Fruit fly (Drosophila melanogaster) whole organism, wandering third instar larva: ENCODE data around the gene a5.

Source experiments
- Dfd ChIP-seq: fragments of >200 bp; optimal IDR thresholded peaks from 2 replicates; lab custom pipeline; 2017; ENCODE audit warnings: missing biosample characterization, missing genetic modification characterization
- Hnf4 ChIP-seq: fragments of 200-800 bp; sonication (Bioruptor generic); optimal IDR thresholded peaks from 2 replicates; lab custom pipeline; 2016; ENCODE audit warnings: missing biosample characterization, mild to moderate bottlenecking, missing genetic modification characterization
- Hr78 ChIP-seq: fragments of >200 bp; optimal IDR thresholded peaks from 2 replicates; lab custom pipeline; 2017; ENCODE audit warnings: missing biosample characterization, missing genetic modification characterization
- Hr83 ChIP-seq: fragments of 200-300 bp; sonication (Bioruptor generic); optimal IDR thresholded peaks from 2 replicates; lab custom pipeline; 2016; ENCODE audit warnings: missing biosample characterization, mild to moderate bottlenecking, missing genetic modification characterization, moderate library complexity; ENCODE audit not compliant: poor library complexity, severe bottlenecking
- Jra ChIP-seq: sonication (Bioruptor generic); optimal IDR thresholded peaks from 2 replicates; lab custom pipeline; 2016; ENCODE audit warnings: missing biosample characterization, missing genetic modification characterization
- OdsH ChIP-seq: fragments of 200-800 bp; sonication (Bioruptor generic); optimal IDR thresholded peaks from 2 replicates; lab custom pipeline; 2016; ENCODE audit warnings: missing biosample characterization, mild to moderate bottlenecking, missing genetic modification characterization
- Rel ChIP-seq, 2 experiments: fragments of 200-800 bp; sonication (Bioruptor generic) in 1 of 2; optimal IDR thresholded peaks; 2 replicates in 1 of 2; 3 replicates in 1 of 2; lab custom pipeline; 2016 to 2019; ENCODE audit warnings: mild to moderate bottlenecking in 2 of 2, missing biosample characterization in 2 of 2, missing genetic modification characterization in 2 of 2, moderate library complexity in 1 of 2
- Vsx2 ChIP-seq: fragments of 200-300, 225-300 bp; sonication (Bioruptor generic); optimal IDR thresholded peaks from 2 replicates; lab custom pipeline; 2018; ENCODE audit warnings: missing biosample characterization, missing genetic modification characterization; ENCODE audit not compliant: partially characterized antibody
- br ChIP-seq: fragments of 200-800 bp; sonication (Bioruptor generic); optimal IDR thresholded peaks from 2 replicates; lab custom pipeline; 2016; ENCODE audit warnings: missing biosample characterization, missing genetic modification characterization
- dl ChIP-seq, 2 experiments: fragments of 175-275, 200-275 bp in 1 of 2; fragments of 200-275 bp in 1 of 2; sonication (Bioruptor generic); optimal IDR thresholded peaks; lab custom pipeline; 2018; ENCODE audit warnings: mild to moderate bottlenecking in 2 of 2, missing biosample characterization in 2 of 2, missing genetic modification characterization in 2 of 2, moderate library complexity in 2 of 2; ENCODE audit not compliant: partially characterized antibody in 2 of 2, insufficient read depth in 1 of 2
- dmrt93B ChIP-seq: fragments of 200-800 bp; sonication (Bioruptor generic); optimal IDR thresholded peaks from 2 replicates; lab custom pipeline; 2018; ENCODE audit warnings: missing biosample characterization, mild to moderate bottlenecking, missing genetic modification characterization
- foxo ChIP-seq, 2 experiments: fragments of 200-800 bp; sonication (Bioruptor generic); optimal IDR thresholded peaks; 2 replicates in 1 of 2; 3 replicates in 1 of 2; lab custom pipeline; 2016 to 2017; ENCODE audit warnings: missing biosample characterization in 2 of 2, missing genetic modification characterization in 2 of 2
- fru ChIP-seq: fragments of 200-800 bp; sonication (Bioruptor generic); optimal IDR thresholded peaks from 3 replicates; lab custom pipeline; 2016; ENCODE audit warnings: missing biosample characterization, mild to moderate bottlenecking, missing genetic modification characterization
- jim ChIP-seq: fragments of 175-275, 200-325 bp; sonication (Bioruptor generic); optimal IDR thresholded peaks from 2 replicates; lab custom pipeline; 2016; ENCODE audit warnings: missing biosample characterization, mild to moderate bottlenecking, missing genetic modification characterization
- pan ChIP-seq: fragments of >200 bp; optimal IDR thresholded peaks from 2 replicates; lab custom pipeline; 2017
- psq ChIP-seq: fragments of 200-800 bp; sonication (Bioruptor generic); optimal IDR thresholded peaks from 3 replicates; lab custom pipeline; 2017; ENCODE audit warnings: missing biosample characterization, mild to moderate bottlenecking, missing genetic modification characterization, moderate library complexity
- rgr ChIP-seq: fragments of 200-800 bp; sonication (Bioruptor generic); optimal IDR thresholded peaks from 3 replicates; lab custom pipeline; 2016; ENCODE audit warnings: missing biosample characterization, mild to moderate bottlenecking, missing genetic modification characterization
- sage ChIP-seq: fragments of 200-800 bp; sonication (Bioruptor generic); optimal IDR thresholded peaks from 2 replicates; lab custom pipeline; 2016; ENCODE audit warnings: missing biosample characterization, mild to moderate bottlenecking, missing genetic modification characterization
- woc ChIP-seq: sonication (Bioruptor generic); optimal IDR thresholded peaks from 2 replicates; lab custom pipeline; 2016; ENCODE audit warnings: missing biosample characterization, mild to moderate bottlenecking, missing genetic modification characterization

The a5 gene

DNA sequence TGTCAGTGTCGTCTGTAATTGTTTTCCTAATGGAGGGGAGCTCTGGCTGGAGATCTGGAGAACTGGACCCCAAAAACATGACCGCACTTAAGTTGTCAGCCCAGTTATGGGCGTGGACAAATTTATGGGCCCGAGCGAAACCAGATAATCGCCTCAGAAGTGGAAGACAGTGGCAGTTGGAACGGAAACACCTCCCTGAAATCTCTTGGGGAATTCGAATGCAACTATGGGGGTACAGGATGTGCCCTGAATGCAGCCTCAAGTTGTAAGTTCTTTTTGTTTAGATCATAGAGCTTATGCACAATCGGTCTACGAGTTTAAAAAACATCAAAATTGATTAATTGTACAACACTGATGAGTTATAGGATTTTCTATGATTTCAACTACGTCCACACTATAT, 38.7 kb downstream of the a5 start, which contains the start of gene CG14346:
CG14346 (plus strand) TSS at position 301 of the 400 bp plus-strand sequence.
- TF ChIP-seq psq (GFP tag; lab: Kevin White, UChicago) (no peak), sage (GFP tag; lab: Kevin White, UChicago) (no peak), Rel (GFP tag; optimal IDR thresholded peaks at IDR 0.05; lab: Kevin White, UChicago) (no peak), Rel (tag; optimal IDR thresholded peaks at IDR 0.05; lab: Kevin White, UChicago) (no peak), woc (no peak), Vsx2 (no peak), fru (no peak), jim (GFP tag; lab: Kevin White, UChicago) (no peak), Hnf4 (GFP tag; lab: Kevin White, UChicago) (no peak), Hr78 (GFP tag; lab: Kevin White, UChicago) (no peak), Hr83 (GFP tag; lab: Kevin White, UChicago) (no peak), br (GFP tag; lab: Kevin White, UChicago) (no peak), pan (lab: Kevin White, UChicago) (no peak), Jra (GFP tag; lab: Kevin White, UChicago) (no peak), rgr (GFP tag; lab: Kevin White, UChicago) (no peak), OdsH (GFP tag; lab: Kevin White, UChicago) (no peak), Dfd (GFP tag; lab: Kevin White, UChicago) (no peak)

dm6 chr2L:1377635-1378034, 48.7 kb downstream of the a5 start:
- no peak for TF ChIP-seq dl (GFP tag; optimal IDR thresholded peaks at IDR 0.05; lab: Kevin White, UChicago; ENCODE audit: insufficient read depth in 1 of 2, partially characterized antibody in 2 of 2)
- TF ChIP-seq psq (GFP tag; lab: Kevin White, UChicago): no peak
- TF ChIP-seq Dfd (GFP tag; lab: Kevin White, UChicago): no peak
- TF ChIP-seq dmrt93B (GFP tag; lab: Kevin White, UChicago): no peak
- TF ChIP-seq foxo (GFP tag; optimal IDR thresholded peaks at IDR 0.05; lab: Kevin White, UChicago): peak in 1 of 2 experiments; percentile 4
